Worm (Caenorhabditis elegans) whole organism, early embryonic: ENCODE results near the gene alh-1.

Source experiments
- F13C5.2 ChIP-seq: sonication (generic microtip); optimal IDR thresholded peaks from 2 replicates; lab custom pipeline; 2017; ENCODE audit warnings: mild to moderate bottlenecking, missing genetic modification characterization, inconsistent platforms, missing compliant biosample characterization
- ama-1 ChIP-seq: fragments of 150-350 bp; optimal IDR thresholded peaks from 2 replicates; lab custom pipeline; 2014

DNA sequence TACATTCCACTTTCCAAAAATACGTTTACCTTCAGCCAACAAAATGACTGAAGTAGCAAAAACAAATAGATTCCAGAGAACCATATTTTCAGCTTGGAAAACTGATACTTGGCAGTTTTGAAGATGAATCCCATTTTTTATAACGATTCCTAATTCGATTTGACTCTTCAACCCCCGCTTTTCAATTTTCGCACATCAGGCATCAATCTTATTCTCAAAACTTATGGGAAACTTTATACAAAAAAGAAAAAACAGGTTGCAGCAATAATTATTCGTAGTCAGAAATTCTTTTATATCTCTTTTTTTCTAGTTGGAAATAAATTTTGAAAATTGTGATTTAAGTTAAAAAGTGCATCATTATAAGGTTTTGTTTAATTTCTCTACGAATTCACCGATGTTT is 15.8 kb upstream of the alh-1 start, which contains the start of gene C45G9.10:
- no peak for TF ChIP-seq ama-1 (lab: Kevin White, UChicago)
- no peak for TF ChIP-seq F13C5.2 (tag; lab: Kevin White, UChicago)
